In the genomic region with DNA sequence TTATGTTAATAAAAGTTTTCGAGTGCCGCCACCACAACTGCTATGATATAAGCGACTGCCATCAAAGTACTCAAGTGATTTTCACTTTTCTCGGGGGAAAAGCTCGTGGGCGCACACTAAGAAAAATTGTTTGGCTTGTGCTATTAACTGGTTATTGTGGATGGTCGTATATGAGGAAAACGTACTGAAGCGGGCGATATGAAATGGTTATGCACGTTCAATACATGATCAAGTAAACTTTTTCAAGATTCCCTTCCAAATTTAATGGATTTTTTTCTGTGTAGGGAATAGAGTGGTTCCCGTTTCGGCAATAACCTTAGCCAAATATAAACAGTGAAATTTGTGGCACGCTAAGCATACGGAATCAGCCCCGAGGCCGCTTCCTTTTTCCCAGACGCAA, we compare ENCODE assay signal across 1 fruit fly cellular context.
TF ChIP-seq lines count a peak whose summit lies in the region.

No protein-coding gene starts in this region.

TF ChIP-seq in whole organism, embryonic, 481 proteins besides CTCF, POLR2A, EP300 and RAD21 (continued from another document and continues in another):
- TF ChIP-seq CG10274 (GFP tag; optimal IDR thresholded peaks at IDR 0.05; lab: Kevin White, UChicago) (no peak), GATAe (GFP tag; conservative IDR thresholded peaks at IDR 0.05; lab: Robert Waterston, UW) (no peak), CG8359 (GFP tag; optimal IDR thresholded peaks at IDR 0.05; lab: Kevin White, UChicago; ENCODE audit: borderline replicate concordance) (no peak), CHES-1-like (GFP tag; optimal IDR thresholded peaks at IDR 0.05; lab: Kevin White, UChicago) (no peak), BtbVII (GFP tag; optimal IDR thresholded peaks at IDR 0.05; lab: Kevin White, UChicago) (no peak), Med (GFP tag; lab: Kevin White, UChicago) (peak; percentile 90), Nf-YA (GFP tag; IDR thresholded peaks at IDR 0.05; lab: Robert Waterston, UW) (no peak), z (GFP tag; IDR thresholded peaks at IDR 0.05; lab: Robert Waterston, UW) (no peak), CG13296 (GFP tag; optimal IDR thresholded peaks at IDR 0.05; lab: Kevin White, UChicago) (no peak), bab2 (GFP tag; optimal IDR thresholded peaks at IDR 0.05; lab: Kevin White, UChicago) (peak; percentile 4), Mes4 (GFP tag; optimal IDR thresholded peaks at IDR 0.05; lab: Kevin White, UChicago) (no peak), unc-4 (GFP tag; IDR thresholded peaks at IDR 0.05; lab: Robert Waterston, UW; ENCODE audit: partially characterized antibody) (no peak), Gug (GFP tag; IDR thresholded peaks at IDR 0.05; lab: Robert Waterston, UW) (no peak), Ssrp (tag; optimal IDR thresholded peaks at IDR 0.05; lab: Kevin White, UChicago) (peak; percentile 1), lov (optimal IDR thresholded peaks at IDR 0.05; lab: Kevin White, UChicago) (no peak), lov (GFP tag; IDR thresholded peaks at IDR 0.05; lab: Robert Waterston, UW) (no peak), CG7271 (tag; optimal IDR thresholded peaks at IDR 0.05; lab: Kevin White, UChicago) (no peak), pita (GFP tag; optimal IDR thresholded peaks at IDR 0.05; lab: Kevin White, UChicago) (no peak), CG8290 (GFP tag; optimal IDR thresholded peaks at IDR 0.05; lab: Kevin White, UChicago) (no peak), CG8290 (tag; optimal IDR thresholded peaks at IDR 0.05; lab: Kevin White, UChicago) (peak in 1 of 2 experiments; percentile 37), Camta (GFP tag; optimal IDR thresholded peaks at IDR 0.05; lab: Kevin White, UChicago) (no peak), CG7372 (GFP tag; IDR thresholded peaks at IDR 0.05; lab: Robert Waterston, UW) (no peak), CG11504 (tag; optimal IDR thresholded peaks at IDR 0.05; lab: Kevin White, UChicago) (peak; percentile 44), PHDP (tag; optimal IDR thresholded peaks at IDR 0.05; lab: Kevin White, UChicago) (no peak), CG3281 (GFP tag; optimal IDR thresholded peaks at IDR 0.05; lab: Kevin White, UChicago) (no peak), p53 (GFP tag; optimal IDR thresholded peaks at IDR 0.05; lab: Kevin White, UChicago) (no peak), CG11723 (GFP tag; optimal IDR thresholded peaks at IDR 0.05; lab: Kevin White, UChicago) (no peak), CG4820 (GFP tag; optimal IDR thresholded peaks at IDR 0.05; lab: Kevin White, UChicago) (no peak), CG11085 (GFP tag; IDR thresholded peaks at IDR 0.05; lab: Robert Waterston, UW) (no peak), bbx (GFP tag; IDR thresholded peaks at IDR 0.05; lab: Robert Waterston, UW; ENCODE audit: partially characterized antibody) (no peak), sisA (GFP tag; IDR thresholded peaks at IDR 0.05; lab: Robert Waterston, UW) (0 out of 2 replicates have a peak, but pooled peaks have one; percentile 13), Doc3 (GFP tag; IDR thresholded peaks at IDR 0.05; lab: Robert Waterston, UW; ENCODE audit: partially characterized antibody) (no peak), ind (GFP tag; optimal IDR thresholded peaks at IDR 0.05; lab: Kevin White, UChicago) (no peak), Taf1 (GFP tag; IDR thresholded peaks at IDR 0.05; lab: Robert Waterston, UW) (no peak), CG11093 (GFP tag; IDR thresholded peaks at IDR 0.05; lab: Robert Waterston, UW) (no peak), h (optimal IDR thresholded peaks at IDR 0.05; lab: Kevin White, UChicago) (no peak), NFAT (GFP tag; IDR thresholded peaks at IDR 0.05; lab: Robert Waterston, UW) (no peak), CG17359 (tag; optimal IDR thresholded peaks at IDR 0.05; lab: Kevin White, UChicago) (peak; percentile 19), cwo (GFP tag; optimal IDR thresholded peaks at IDR 0.05; lab: Kevin White, UChicago) (no peak), CG11456 (GFP tag; IDR thresholded peaks at IDR 0.05; lab: Robert Waterston, UW) (no peak), Rx (GFP tag; IDR thresholded peaks at IDR 0.05; lab: Robert Waterston, UW) (no peak), CG18262 (tag; optimal IDR thresholded peaks at IDR 0.05; lab: Kevin White, UChicago) (peak; percentile 33), CG14014 (GFP tag; IDR thresholded peaks at IDR 0.05; lab: Robert Waterston, UW) (no peak), ato (GFP tag; IDR thresholded peaks at IDR 0.05; lab: Robert Waterston, UW; ENCODE audit: partially characterized antibody) (no peak), fd96Cb (tag; optimal IDR thresholded peaks at IDR 0.05; lab: Kevin White, UChicago) (no peak), CG10462 (GFP tag; optimal IDR thresholded peaks at IDR 0.05; lab: Kevin White, UChicago) (no peak), unpg (GFP tag; optimal IDR thresholded peaks at IDR 0.05; lab: Kevin White, UChicago) (peak; percentile 31), dm (GFP tag; optimal IDR thresholded peaks at IDR 0.05; lab: Kevin White, UChicago) (no peak), CG3847 (GFP tag; IDR thresholded peaks at IDR 0.05; lab: Robert Waterston, UW) (no peak), CG9437 (GFP tag; optimal IDR thresholded peaks at IDR 0.05; lab: Kevin White, UChicago) (no peak), CG18619 (GFP tag; optimal IDR thresholded peaks at IDR 0.05; lab: Kevin White, UChicago) (no peak), tll (GFP tag; optimal IDR thresholded peaks at IDR 0.05; lab: Kevin White, UChicago) (no peak), Dip3 (GFP tag; optimal IDR thresholded peaks at IDR 0.05; lab: Kevin White, UChicago) (no peak), en (GFP tag; optimal IDR thresholded peaks at IDR 0.05; lab: Kevin White, UChicago) (no peak), CG8765 (GFP tag; IDR thresholded peaks at IDR 0.05; lab: Robert Waterston, UW) (no peak), lbe (GFP tag; optimal IDR thresholded peaks at IDR 0.05; lab: Kevin White, UChicago) (no peak), CG13424 (tag; optimal IDR thresholded peaks at IDR 0.05; lab: Kevin White, UChicago) (no peak), CG2875 (GFP tag; optimal IDR thresholded peaks at IDR 0.05; lab: Kevin White, UChicago) (no peak), pan (optimal IDR thresholded peaks at IDR 0.05; lab: Kevin White, UChicago) (no peak), pan (GFP tag; optimal IDR thresholded peaks at IDR 0.05 in 1 of 2, IDR thresholded peaks at IDR 0.05 in 1 of 2) (no peak), D (optimal IDR thresholded peaks at IDR 0.05; lab: Kevin White, UChicago) (no peak), D (GFP tag; optimal IDR thresholded peaks at IDR 0.05; lab: Kevin White, UChicago) (no peak), Hand (GFP tag; optimal IDR thresholded peaks at IDR 0.05; lab: Kevin White, UChicago) (no peak), sob (GFP tag; IDR thresholded peaks at IDR 0.05; lab: Robert Waterston, UW) (no peak), Blimp-1 (GFP tag; optimal IDR thresholded peaks at IDR 0.05; lab: Kevin White, UChicago) (peak; percentile 52), H2.0 (GFP tag; IDR thresholded peaks at IDR 0.05; lab: Robert Waterston, UW) (no peak), D19B (GFP tag; optimal IDR thresholded peaks at IDR 0.05; lab: Kevin White, UChicago) (no peak), CG17829 (tag; optimal IDR thresholded peaks at IDR 0.05; lab: Kevin White, UChicago) (no peak), cg (GFP tag; optimal IDR thresholded peaks at IDR 0.05; lab: Kevin White, UChicago) (no peak), mld (GFP tag; IDR thresholded peaks at IDR 0.05; lab: Robert Waterston, UW; ENCODE audit: partially characterized antibody) (no peak), CG4282 (GFP tag; optimal IDR thresholded peaks at IDR 0.05; lab: Kevin White, UChicago) (no peak), rib (GFP tag; IDR thresholded peaks at IDR 0.05; lab: Robert Waterston, UW) (no peak), CG16815 (GFP tag; optimal IDR thresholded peaks at IDR 0.05; lab: Kevin White, UChicago) (no peak), CoRest (tag; optimal IDR thresholded peaks at IDR 0.05; lab: Kevin White, UChicago) (peak; percentile 1), Xrp1 (GFP tag; IDR thresholded peaks at IDR 0.05; lab: Robert Waterston, UW) (no peak), Xbp1 (GFP tag; optimal IDR thresholded peaks at IDR 0.05; lab: Kevin White, UChicago) (peak; percentile 22), Tbp (GFP tag; optimal IDR thresholded peaks at IDR 0.05; lab: Kevin White, UChicago) (no peak), CG6272 (GFP tag; IDR thresholded peaks at IDR 0.05; lab: Robert Waterston, UW) (no peak), CG12659 (GFP tag; optimal IDR thresholded peaks at IDR 0.05; lab: Kevin White, UChicago) (no peak), CG42726 (GFP tag; IDR thresholded peaks at IDR 0.05; lab: Robert Waterston, UW; ENCODE audit: partially characterized antibody) (no peak), CG9609 (GFP tag; optimal IDR thresholded peaks at IDR 0.05; lab: Kevin White, UChicago) (no peak), peb (GFP tag; IDR thresholded peaks at IDR 0.05; lab: Robert Waterston, UW) (no peak), wor (GFP tag; IDR thresholded peaks at IDR 0.05; lab: Robert Waterston, UW) (no peak), Lpt (GFP tag; optimal IDR thresholded peaks at IDR 0.05; lab: Kevin White, UChicago) (no peak), Vsx1 (GFP tag; optimal IDR thresholded peaks at IDR 0.05; lab: Kevin White, UChicago) (no peak), CG9932 (GFP tag; IDR thresholded peaks at IDR 0.05; lab: Robert Waterston, UW) (peak; percentile 20; the same call in 1 of the 2 replicates), abd-A (tag; optimal IDR thresholded peaks at IDR 0.05; lab: Kevin White, UChicago) (no peak), CG9215 (GFP tag; IDR thresholded peaks at IDR 0.05; lab: Robert Waterston, UW) (no peak), nerfin-2 (GFP tag; IDR thresholded peaks at IDR 0.05; lab: Robert Waterston, UW; ENCODE audit: partially characterized antibody) (no peak), ap (GFP tag; IDR thresholded peaks at IDR 0.05; lab: Robert Waterston, UW) (0 out of 2 replicates have a peak, but pooled peaks have one; percentile 6), ab (GFP tag; optimal IDR thresholded peaks at IDR 0.05; lab: Kevin White, UChicago) (no peak), CG12769 (tag; optimal IDR thresholded peaks at IDR 0.05; lab: Kevin White, UChicago) (peak; percentile 52), sens (GFP tag; lab: Kevin White, UChicago) (peak; percentile 81), prd (optimal IDR thresholded peaks at IDR 0.05; lab: Kevin White, UChicago) (no peak), prd (GFP tag; IDR thresholded peaks at IDR 0.05; lab: Robert Waterston, UW) (peak; percentile 47; the same call in 2 of the 3 replicates), zf30C (GFP tag; optimal IDR thresholded peaks at IDR 0.05; lab: Kevin White, UChicago) (no peak), E2f1 (GFP tag; IDR thresholded peaks at IDR 0.05; lab: Robert Waterston, UW) (0 out of 2 replicates have a peak, but pooled peaks have one; percentile 8), CG3163 (GFP tag; optimal IDR thresholded peaks at IDR 0.05; lab: Kevin White, UChicago) (no peak), CG12391 (tag; optimal IDR thresholded peaks at IDR 0.05; lab: Kevin White, UChicago) (peak; percentile 4), tgo (GFP tag; IDR thresholded peaks at IDR 0.05; lab: Robert Waterston, UW) (no peak), gt (GFP tag; IDR thresholded peaks at IDR 0.05; lab: Robert Waterston, UW) (no peak), Hr3 (GFP tag; optimal IDR thresholded peaks at IDR 0.05; lab: Kevin White, UChicago) (no peak), Doc2 (GFP tag; IDR thresholded peaks at IDR 0.05; lab: Robert Waterston, UW) (no peak), CG17328 (GFP tag; IDR thresholded peaks at IDR 0.05; lab: Robert Waterston, UW) (no peak), Dek (tag; optimal IDR thresholded peaks at IDR 0.05; lab: Kevin White, UChicago) (no peak), CG7928 (GFP tag; optimal IDR thresholded peaks at IDR 0.05; lab: Kevin White, UChicago) (no peak), ase (GFP tag; IDR thresholded peaks at IDR 0.05; lab: Robert Waterston, UW) (no peak), slbo (GFP tag; IDR thresholded peaks at IDR 0.05; lab: Robert Waterston, UW) (no peak), CG4730 (GFP tag; IDR thresholded peaks at IDR 0.05; lab: Robert Waterston, UW) (no peak), H15 (GFP tag; IDR thresholded peaks at IDR 0.05; lab: Robert Waterston, UW) (0 out of 3 replicates have a peak, but pooled peaks have one; percentile 15), CG15073 (GFP tag; optimal IDR thresholded peaks at IDR 0.05; lab: Kevin White, UChicago) (no peak), ac (GFP tag; optimal IDR thresholded peaks at IDR 0.05; lab: Kevin White, UChicago) (no peak), NfI (GFP tag; optimal IDR thresholded peaks at IDR 0.05; lab: Kevin White, UChicago) (peak; percentile 10), chm (GFP tag; IDR thresholded peaks at IDR 0.05; lab: Robert Waterston, UW) (no peak), phol (tag; optimal IDR thresholded peaks at IDR 0.05; lab: Kevin White, UChicago) (peak; percentile 17), ERR (GFP tag; optimal IDR thresholded peaks at IDR 0.05; lab: Kevin White, UChicago) (no peak), CG6654 (GFP tag; optimal IDR thresholded peaks at IDR 0.05; lab: Kevin White, UChicago) (no peak), Drgx (GFP tag; IDR thresholded peaks at IDR 0.05; lab: Robert Waterston, UW) (no peak), HLH54F (GFP tag; optimal IDR thresholded peaks at IDR 0.05; lab: Kevin White, UChicago) (no peak), dati (GFP tag; IDR thresholded peaks at IDR 0.05; lab: Robert Waterston, UW) (no peak), B-H1 (GFP tag; IDR thresholded peaks at IDR 0.05; lab: Robert Waterston, UW) (no peak), CG10543 (GFP tag; optimal IDR thresholded peaks at IDR 0.05; lab: Kevin White, UChicago) (no peak), gem (tag; optimal IDR thresholded peaks at IDR 0.05; lab: Kevin White, UChicago) (peak; percentile 56), vvl (GFP tag; IDR thresholded peaks at IDR 0.05; lab: Robert Waterston, UW) (peak; percentile 35; the same call in 1 of the 2 replicates), CG3995 (GFP tag; optimal IDR thresholded peaks at IDR 0.05; lab: Kevin White, UChicago) (no peak), Dp (GFP tag; optimal IDR thresholded peaks at IDR 0.05; lab: Kevin White, UChicago) (no peak), tx (GFP tag; optimal IDR thresholded peaks at IDR 0.05; lab: Kevin White, UChicago) (no peak), Chrac-16 (GFP tag; optimal IDR thresholded peaks at IDR 0.05; lab: Kevin White, UChicago) (no peak), vnd (GFP tag; IDR thresholded peaks at IDR 0.05; lab: Robert Waterston, UW; ENCODE audit: partially characterized antibody) (no peak), CG32772 (GFP tag; IDR thresholded peaks at IDR 0.05; lab: Robert Waterston, UW) (no peak), pnt (GFP tag; optimal IDR thresholded peaks at IDR 0.05; lab: Kevin White, UChicago) (no peak), bsh (GFP tag; optimal IDR thresholded peaks at IDR 0.05; lab: Kevin White, UChicago) (peak in 1 of 2 experiments; percentile 51), jigr1 (GFP tag; IDR thresholded peaks at IDR 0.05; lab: Robert Waterston, UW) (no peak), yki (optimal IDR thresholded peaks at IDR 0.05; lab: Kevin White, UChicago) (no peak)
